Fruit fly (Drosophila melanogaster) whole organism, embryonic: Measurements from ENCODE around the gene CG13671.
A peak's percentile ranks its signal among the peaks of the same experiment; 100 is the strongest.

Experiments
- ATbp ChIP-seq: fragments of 200-800 bp; sonication (Bioruptor generic); optimal IDR thresholded peaks from 2 replicates; lab custom pipeline; 2017; ENCODE audit warnings: missing biosample characterization, mild to moderate bottlenecking, missing genetic modification characterization, missing genetic modification reagents
- Atf6 ChIP-seq: fragments of 200-800 bp; sonication (Bioruptor generic); IDR thresholded peaks from 2 replicates; pipeline ENCODE4 v1.3.6; 2022; ENCODE audit warnings: missing biosample characterization, missing genetic modification characterization
- CG10979 ChIP-seq: fragments of 200-800 bp; sonication (Bioruptor generic); optimal IDR thresholded peaks from 2 replicates; lab custom pipeline; 2018; ENCODE audit warnings: missing biosample characterization, mild to moderate bottlenecking, missing genetic modification characterization, moderate library complexity
- CG13123 ChIP-seq: fragments of 200-800 bp; sonication (Bioruptor generic); optimal IDR thresholded peaks from 2 replicates; lab custom pipeline; 2016; ENCODE audit warnings: missing biosample characterization, missing genetic modification characterization
- CG13287 ChIP-seq: fragments of 200-800 bp; sonication (Bioruptor generic); IDR thresholded peaks from 2 replicates; pipeline ENCODE4 v1.3.6; 2022; ENCODE audit warnings: missing biosample characterization, missing genetic modification characterization; ENCODE audit not compliant: partially characterized antibody
- CG14710 ChIP-seq: fragments of 200-800 bp; sonication (Bioruptor generic); optimal IDR thresholded peaks from 3 replicates; lab custom pipeline; 2019; ENCODE audit warnings: missing biosample characterization, mild to moderate bottlenecking, missing genetic modification characterization, moderate library complexity
- CG14965 ChIP-seq: fragments of 200-800 bp; sonication (Bioruptor generic); optimal IDR thresholded peaks from 2 replicates; lab custom pipeline; 2016; ENCODE audit warnings: missing biosample characterization, missing genetic modification characterization, borderline replicate concordance
- CG1647 ChIP-seq: fragments of 200-800 bp; sonication (Bioruptor generic); optimal IDR thresholded peaks from 3 replicates; lab custom pipeline; 2016; ENCODE audit warnings: missing biosample characterization, missing genetic modification characterization
- CG17912 ChIP-seq: fragments of 200-800 bp; sonication (Bioruptor generic); optimal IDR thresholded peaks from 2 replicates; lab custom pipeline; 2018; ENCODE audit warnings: missing biosample characterization, mild to moderate bottlenecking, missing genetic modification characterization
- CG2116 ChIP-seq: fragments of 200-800 bp; sonication (Bioruptor generic); optimal IDR thresholded peaks from 3 replicates; lab custom pipeline; 2018; ENCODE audit warnings: missing biosample characterization, mild to moderate bottlenecking, missing genetic modification characterization
- CG31365 ChIP-seq: fragments of 200-800 bp; sonication (Bioruptor generic); optimal IDR thresholded peaks from 2 replicates; lab custom pipeline; 2018; ENCODE audit warnings: missing biosample characterization, mild to moderate bottlenecking, missing genetic modification characterization
- CG3163 ChIP-seq: fragments of 200-800 bp; sonication (Bioruptor generic); optimal IDR thresholded peaks from 3 replicates; lab custom pipeline; 2016; ENCODE audit warnings: missing biosample characterization, missing genetic modification characterization
- CG4820 ChIP-seq: fragments of 200-800 bp; sonication (Bioruptor generic); optimal IDR thresholded peaks from 3 replicates; lab custom pipeline; 2016; ENCODE audit warnings: missing biosample characterization, missing genetic modification characterization
- CG6654 ChIP-seq: fragments of 200-800 bp; sonication (Bioruptor generic); optimal IDR thresholded peaks from 2 replicates; lab custom pipeline; 2017; ENCODE audit warnings: missing biosample characterization, mild to moderate bottlenecking, missing genetic modification characterization
- CG6813 ChIP-seq: fragments of 200-800 bp; sonication (Bioruptor generic); optimal IDR thresholded peaks from 2 replicates; lab custom pipeline; 2017; ENCODE audit warnings: missing biosample characterization, missing genetic modification characterization, mild to moderate bottlenecking, moderate library complexity, missing genetic modification reagents
- CG7357 ChIP-seq: fragments of 200-800 bp; sonication (Bioruptor generic); IDR thresholded peaks from 3 replicates; pipeline ENCODE4 v1.3.6; 2022; ENCODE audit warnings: missing biosample characterization, missing genetic modification characterization
- CG7556 ChIP-seq: fragments of 200-800 bp; sonication (Bioruptor generic); optimal IDR thresholded peaks from 2 replicates; lab custom pipeline; 2017; ENCODE audit warnings: missing biosample characterization, mild to moderate bottlenecking, missing genetic modification characterization
- CG7786 ChIP-seq: fragments of 200-800 bp; sonication (Bioruptor generic); optimal IDR thresholded peaks from 2 replicates; lab custom pipeline; 2016; ENCODE audit warnings: missing biosample characterization, missing genetic modification characterization
- CG8089 ChIP-seq: fragments of 200-800 bp; sonication (Bioruptor generic); optimal IDR thresholded peaks from 3 replicates; lab custom pipeline; 2016; ENCODE audit warnings: missing biosample characterization, missing genetic modification characterization
- CG9797 ChIP-seq: fragments of 200-800 bp; sonication (Bioruptor generic); optimal IDR thresholded peaks from 3 replicates; lab custom pipeline; 2018; ENCODE audit warnings: missing biosample characterization, mild to moderate bottlenecking, missing genetic modification characterization
- Chrac-16 ChIP-seq: fragments of 200-800 bp; sonication (Bioruptor generic); optimal IDR thresholded peaks from 3 replicates; lab custom pipeline; 2016; ENCODE audit warnings: missing biosample characterization, missing genetic modification characterization
- CkIIα-i1 ChIP-seq: fragments of 200-800 bp; sonication (Bioruptor generic); IDR thresholded peaks from 2 replicates; pipeline ENCODE4 v1.3.6; 2022; ENCODE audit warnings: missing biosample characterization, missing genetic modification characterization
- Doc3 ChIP-seq: fragments of 200-800 bp; sonication (Bioruptor generic); IDR thresholded peaks from 3 replicates; pipeline ENCODE4 v1.3.6; 2022; ENCODE audit warnings: missing biosample characterization, missing genetic modification characterization; ENCODE audit not compliant: partially characterized antibody
- Ets97D ChIP-seq: fragments of 200-800 bp; sonication (Bioruptor generic); optimal IDR thresholded peaks from 3 replicates; lab custom pipeline; 2016; ENCODE audit warnings: missing biosample characterization, missing genetic modification characterization
- H15 ChIP-seq: fragments of 200-800 bp; sonication (Bioruptor generic); IDR thresholded peaks from 3 replicates; pipeline ENCODE4 v1.3.6; 2022; ENCODE audit warnings: missing biosample characterization, missing genetic modification characterization
- H2.0 ChIP-seq: fragments of 200-800 bp; sonication (Bioruptor generic); IDR thresholded peaks from 2 replicates; pipeline ENCODE4 v1.3.6; 2022; ENCODE audit warnings: missing biosample characterization, missing genetic modification characterization
- MTF-1 ChIP-seq: fragments of 200-800 bp; sonication (Bioruptor generic); optimal IDR thresholded peaks from 2 replicates; lab custom pipeline; 2018; ENCODE audit warnings: missing biosample characterization, mild to moderate bottlenecking, missing genetic modification characterization, borderline replicate concordance
- Med ChIP-seq: fragments of 200-800 bp; sonication (Bioruptor generic); peaks from one replicate; lab custom pipeline; 2016; ENCODE audit warnings: missing biosample characterization, missing genetic modification characterization, mild to moderate bottlenecking, inconsistent platforms, moderate library complexity
- NC2α ChIP-seq: fragments of 200-800 bp; sonication (Bioruptor generic); optimal IDR thresholded peaks from 2 replicates; lab custom pipeline; 2016; ENCODE audit warnings: missing biosample characterization, missing genetic modification characterization
- Poxn ChIP-seq: fragments of 200-800 bp; sonication (Bioruptor generic); IDR thresholded peaks from 2 replicates; pipeline ENCODE4 v1.3.6; 2022; ENCODE audit warnings: missing biosample characterization, missing genetic modification characterization
- Ptx1 ChIP-seq: fragments of 200-800 bp; sonication (Bioruptor generic); IDR thresholded peaks from 2 replicates; pipeline ENCODE4 v1.3.6; 2022; ENCODE audit warnings: missing biosample characterization, missing genetic modification characterization
- Scr ChIP-seq: fragments of 200-800 bp; sonication (Bioruptor generic); IDR thresholded peaks from 2 replicates; pipeline ENCODE4 v1.3.6; 2022; ENCODE audit warnings: missing biosample characterization, missing genetic modification characterization; ENCODE audit not compliant: partially characterized antibody
- Sox102F ChIP-seq: fragments of 200-800 bp; sonication (Bioruptor generic); optimal IDR thresholded peaks from 2 replicates; lab custom pipeline; 2018; ENCODE audit warnings: missing biosample characterization, mild to moderate bottlenecking, missing genetic modification characterization, moderate library complexity
- ash1 ChIP-seq: fragments of 200-800 bp; sonication (Bioruptor generic); optimal IDR thresholded peaks from 2 replicates; lab custom pipeline; 2018; ENCODE audit warnings: missing biosample characterization, mild to moderate bottlenecking, missing genetic modification characterization
- chinmo ChIP-seq: fragments of 200-800 bp; sonication (Bioruptor generic); IDR thresholded peaks from 4 replicates; pipeline ENCODE4 v1.3.6; 2022; ENCODE audit warnings: missing biosample characterization, missing genetic modification characterization; ENCODE audit not compliant: partially characterized antibody
- crc ChIP-seq: fragments of 200-800 bp; sonication (Bioruptor generic); optimal IDR thresholded peaks from 2 replicates; lab custom pipeline; 2016; ENCODE audit warnings: missing biosample characterization, missing genetic modification characterization
- dysf ChIP-seq: fragments of 200-800 bp; sonication (Bioruptor generic); IDR thresholded peaks from 3 replicates; pipeline ENCODE4 v1.3.6; 2022; ENCODE audit warnings: missing biosample characterization, missing genetic modification characterization
- gem ChIP-seq: fragments of 200-800 bp; sonication (Bioruptor generic); optimal IDR thresholded peaks from 2 replicates; lab custom pipeline; 2019; ENCODE audit warnings: missing biosample characterization, mild to moderate bottlenecking, missing genetic modification characterization, moderate library complexity
- insv ChIP-seq, 2 experiments: fragments of 200-800 bp; sonication (Bioruptor generic); optimal IDR thresholded peaks; 3 replicates each; lab custom pipeline; 2016 to 2018; ENCODE audit warnings: missing biosample characterization in 2 of 2, missing genetic modification characterization in 2 of 2
- kni ChIP-seq: fragments of 200-800 bp; sonication (Bioruptor generic); optimal IDR thresholded peaks from 3 replicates; lab custom pipeline; 2017; ENCODE audit warnings: mild to moderate bottlenecking, missing biosample characterization, missing genetic modification reagents, missing genetic modification characterization
- nerfin-2 ChIP-seq: fragments of 200-800 bp; sonication (Bioruptor generic); IDR thresholded peaks from 2 replicates; pipeline ENCODE4 v1.3.6; 2022; ENCODE audit warnings: missing biosample characterization, missing genetic modification characterization; ENCODE audit not compliant: partially characterized antibody
- nom ChIP-seq: fragments of 200-800 bp; sonication (Bioruptor generic); optimal IDR thresholded peaks from 2 replicates; lab custom pipeline; 2017; ENCODE audit warnings: missing biosample characterization, missing genetic modification characterization, mild to moderate bottlenecking, moderate library complexity, missing genetic modification reagents
- psq ChIP-seq: fragments of 200-800 bp; sonication (Bioruptor generic); optimal IDR thresholded peaks from 2 replicates; lab custom pipeline; 2017; ENCODE audit warnings: missing biosample characterization, missing genetic modification characterization
- slp2 ChIP-seq: fragments of 200-800 bp; sonication (Bioruptor generic); optimal IDR thresholded peaks from 2 replicates; lab custom pipeline; 2016; ENCODE audit warnings: missing biosample characterization, missing genetic modification characterization
- so ChIP-seq: fragments of 200-800 bp; sonication (Bioruptor generic); IDR thresholded peaks from 3 replicates; pipeline ENCODE4 v1.3.6; 2022; ENCODE audit warnings: missing biosample characterization, missing genetic modification characterization
- toy ChIP-seq: fragments of 200-800 bp; sonication (Bioruptor generic); IDR thresholded peaks from 2 replicates; pipeline ENCODE4 v1.3.6; 2022; ENCODE audit warnings: missing biosample characterization, missing genetic modification characterization
- z ChIP-seq: fragments of 200-800 bp; sonication (Bioruptor generic); IDR thresholded peaks from 3 replicates; pipeline ENCODE4 v1.3.6; 2022; ENCODE audit warnings: missing biosample characterization, missing genetic modification characterization
- zf30C ChIP-seq: fragments of 200-800 bp; sonication (Bioruptor generic); optimal IDR thresholded peaks from 3 replicates; lab custom pipeline; 2018; ENCODE audit warnings: missing biosample characterization, mild to moderate bottlenecking, missing genetic modification characterization

The CG13671 gene

dm6 chr3L:8299224-8300130 is at the start of gene CG13671, which contains the start of gene Arl5 (continued):
- TF ChIP-seq CG14965 (GFP tag; lab: Kevin White, UChicago) (no peak), Chrac-16 (GFP tag; lab: Kevin White, UChicago) (peak; percentile 86), chinmo (peak; percentile 84; the same call in 2 of the 4 replicates), crc (GFP tag; lab: Kevin White, UChicago) (no peak), Sox102F (GFP tag; lab: Kevin White, UChicago) (no peak), nom (GFP tag; lab: Kevin White, UChicago) (peak; percentile 1), CkIIα-i1 (no peak), Scr (GFP tag; lab: Robert Waterston, UW) (peak; percentile 82), gem (peak; percentile 88), CG14710 (tag; lab: Kevin White, UChicago) (peak; percentile 91), slp2 (GFP tag; lab: Kevin White, UChicago) (no peak), CG7556 (GFP tag; lab: Kevin White, UChicago) (peak; percentile 75), CG6813 (peak; percentile 21), psq (GFP tag; lab: Kevin White, UChicago) (peak; percentile 63), toy (GFP tag; lab: Robert Waterston, UW) (no peak), Ptx1 (GFP tag; lab: Robert Waterston, UW) (peak; percentile 91), CG7786 (peak; percentile 27), dysf (peak; percentile 74), Poxn (GFP tag; lab: Robert Waterston, UW) (no peak), CG8089 (GFP tag; lab: Kevin White, UChicago) (peak; percentile 24), Ets97D (GFP tag; lab: Kevin White, UChicago) (peak; percentile 77), ash1 (GFP tag; lab: Kevin White, UChicago) (no peak), ATbp (GFP tag; lab: Kevin White, UChicago) (peak; percentile 34), CG1647 (GFP tag; lab: Kevin White, UChicago) (peak; percentile 70), kni (GFP tag; lab: Kevin White, UChicago) (peak; percentile 60), CG3163 (GFP tag; lab: Kevin White, UChicago) (peak; percentile 60), CG7357 (GFP tag; lab: Robert Waterston, UW) (peak; percentile 23; the same call in 1 of the 3 replicates), z (GFP tag; lab: Robert Waterston, UW) (no peak), CG13123 (GFP tag; lab: Kevin White, UChicago) (peak; percentile 83), H15 (GFP tag; lab: Robert Waterston, UW) (peak; percentile 83), NC2α (GFP tag; lab: Kevin White, UChicago) (peak; percentile 13), CG31365 (tag; lab: Kevin White, UChicago) (no peak), Med (peak; percentile 92), zf30C (no peak), CG9797 (GFP tag; lab: Kevin White, UChicago) (peak; percentile 84), so (GFP tag; lab: Robert Waterston, UW) (peak; percentile 59; the same call in 1 of the 3 replicates), insv (GFP tag; optimal IDR thresholded peaks at IDR 0.05; lab: Kevin White, UChicago) (peak in 1 of 2 experiments; percentile 11), CG6654 (no peak), MTF-1 (GFP tag; lab: Kevin White, UChicago) (no peak), Atf6 (GFP tag; lab: Robert Waterston, UW) (peak; percentile 68), CG2116 (peak; percentile 86), CG13287 (peak; percentile 85), Doc3 (GFP tag; lab: Robert Waterston, UW) (peak; percentile 83), CG17912 (GFP tag; lab: Kevin White, UChicago) (no peak), nerfin-2 (GFP tag; lab: Robert Waterston, UW) (no peak; the same call in 1 of the 2 replicates), H2.0 (GFP tag; lab: Robert Waterston, UW) (peak; percentile 76), CG10979 (tag; lab: Kevin White, UChicago) (peak; percentile 62), CG4820 (GFP tag; lab: Kevin White, UChicago) (peak; percentile 81)
